Worm (Caenorhabditis elegans): ENCODE measurements around the gene kvs-5.

DNA sequence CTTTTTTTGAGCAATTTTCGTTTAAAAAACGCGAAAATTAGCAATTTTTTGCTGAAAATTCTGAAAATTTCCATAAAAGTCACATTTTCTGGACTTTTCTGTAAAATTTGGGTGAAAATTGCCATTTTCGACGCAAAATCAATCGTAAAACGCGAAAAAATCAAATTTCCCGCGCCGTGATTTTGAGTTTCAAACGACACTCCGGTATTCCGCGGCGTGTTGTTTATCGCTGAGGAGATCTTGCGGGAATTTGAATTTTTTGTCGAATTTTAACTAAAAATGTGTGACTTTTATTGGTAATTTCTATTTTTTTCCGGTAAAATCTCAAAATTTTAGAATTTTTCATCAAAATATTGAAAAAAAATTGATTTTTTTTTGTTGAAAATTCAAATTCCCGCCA is 64.6 kb downstream of the kvs-5 start:
- no peak for TF ChIP-seq F57C9.4 (tag; optimal IDR thresholded peaks at IDR 0.05)
- no peak for TF ChIP-seq zim-3 (tag; optimal IDR thresholded peaks at IDR 0.05)
- no peak for TF ChIP-seq ceh-79 (tag; optimal IDR thresholded peaks at IDR 0.05)
- TF ChIP-seq D2030.7 (GFP tag; IDR thresholded peaks at IDR 0.05), result no peak
- no peak for TF ChIP-seq egl-18 (GFP tag; IDR thresholded peaks at IDR 0.05)
- TF ChIP-seq akir-1 (GFP tag; optimal IDR thresholded peaks at IDR 0.05), result no peak
- no peak for TF ChIP-seq Y95B8A.8 (GFP tag; IDR thresholded peaks at IDR 0.05)
- TF ChIP-seq ceh-27 (GFP tag; optimal IDR thresholded peaks at IDR 0.05), result no peak

All from whole organism, young adult.